Fruit fly (Drosophila melanogaster) whole organism, larva: ENCODE results near the gene AlkB.

Experiments
- noc ChIP-seq: fragments of 200-800 bp; sonication (Bioruptor generic); optimal IDR thresholded peaks from 3 replicates; lab custom pipeline; 2019; ENCODE audit warnings: missing biosample characterization, mild to moderate bottlenecking, missing genetic modification characterization, moderate library complexity

The AlkB gene

DNA sequence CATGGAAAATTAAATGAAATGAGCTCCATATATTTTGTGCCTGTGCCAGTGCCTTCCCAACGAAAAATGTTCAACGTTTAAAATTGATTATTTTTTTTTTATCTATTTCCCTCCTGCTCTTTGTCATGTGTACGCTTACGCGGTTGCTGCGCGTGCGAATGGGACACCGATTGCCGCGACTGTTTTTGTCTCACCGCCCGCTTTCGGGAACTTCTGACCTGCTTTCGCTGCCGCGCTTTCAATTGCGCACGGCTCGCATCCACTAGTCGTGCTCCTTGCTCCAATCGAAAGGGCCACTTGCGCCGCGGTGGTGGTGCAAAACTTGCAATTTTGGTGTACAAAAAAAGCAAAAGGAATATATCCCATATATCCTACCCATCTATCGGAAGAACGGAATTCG lies 1.2 kb upstream of the AlkB start:
- no peak for TF ChIP-seq noc (tag; lab: Kevin White, UChicago)

DNA sequence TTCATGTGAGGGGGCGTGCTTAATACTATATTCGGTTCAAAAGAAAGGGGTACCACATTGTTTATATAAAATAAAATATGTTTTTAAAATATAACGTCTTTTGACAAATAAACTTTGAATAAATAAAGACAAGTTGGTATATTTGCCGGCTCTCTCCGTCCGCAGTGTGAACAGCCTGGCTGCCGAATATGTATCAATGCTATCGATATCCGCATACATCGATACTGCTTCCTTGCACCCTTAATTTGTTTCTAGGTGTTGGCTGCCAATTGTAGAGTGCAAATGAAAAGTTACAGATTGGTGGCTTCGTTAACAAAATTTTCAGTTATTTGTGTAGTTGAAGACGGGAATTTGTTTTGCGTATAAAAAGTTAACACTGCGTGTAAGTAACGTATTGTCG lies 582 bp upstream of the AlkB start, which contains the start of gene Gbeta13F:
Gbeta13F (plus strand) TSS at position 247 of the 400 bp plus-strand sequence.
- TF ChIP-seq noc (tag; lab: Kevin White, UChicago) = no peak

DNA sequence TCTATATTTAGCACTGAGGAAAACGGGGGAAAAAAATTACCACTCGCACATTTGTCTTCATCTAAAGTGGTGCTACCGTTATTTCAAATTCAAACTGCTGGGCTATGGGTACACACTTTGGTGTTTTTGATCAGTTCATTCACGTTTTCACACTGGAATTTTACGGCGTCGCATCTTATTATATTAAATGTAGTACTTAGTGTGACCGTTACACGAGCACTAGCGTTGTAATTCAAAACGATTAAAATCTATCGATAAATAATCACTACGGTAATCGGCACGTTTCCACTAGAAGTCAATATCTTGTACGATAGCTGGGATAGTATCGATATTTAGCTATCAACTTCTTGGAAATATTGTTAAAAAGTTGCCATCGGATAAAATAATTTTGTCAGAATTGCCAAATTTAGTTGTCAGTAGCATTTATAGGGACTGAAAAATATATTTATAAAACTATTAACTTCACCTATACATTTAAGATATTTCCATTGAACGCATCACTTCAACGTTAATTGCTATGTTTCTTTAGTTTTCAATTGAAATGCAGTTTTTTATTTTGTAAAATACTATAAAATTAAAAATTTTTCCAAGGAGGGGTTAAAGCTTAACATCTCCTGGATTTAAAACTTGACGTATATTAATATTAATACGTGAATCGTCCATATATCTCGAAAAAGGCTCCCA lies 1.5 kb downstream of the AlkB start, which contains the start of the genes CG46440 and Myb:
CG46440 (minus strand) TSS at position 223 of the 684 bp plus-strand sequence.
Myb (minus strand) TSS at position 223 of the 684 bp plus-strand sequence.
- no peak for TF ChIP-seq noc (tag; lab: Kevin White, UChicago)

DNA sequence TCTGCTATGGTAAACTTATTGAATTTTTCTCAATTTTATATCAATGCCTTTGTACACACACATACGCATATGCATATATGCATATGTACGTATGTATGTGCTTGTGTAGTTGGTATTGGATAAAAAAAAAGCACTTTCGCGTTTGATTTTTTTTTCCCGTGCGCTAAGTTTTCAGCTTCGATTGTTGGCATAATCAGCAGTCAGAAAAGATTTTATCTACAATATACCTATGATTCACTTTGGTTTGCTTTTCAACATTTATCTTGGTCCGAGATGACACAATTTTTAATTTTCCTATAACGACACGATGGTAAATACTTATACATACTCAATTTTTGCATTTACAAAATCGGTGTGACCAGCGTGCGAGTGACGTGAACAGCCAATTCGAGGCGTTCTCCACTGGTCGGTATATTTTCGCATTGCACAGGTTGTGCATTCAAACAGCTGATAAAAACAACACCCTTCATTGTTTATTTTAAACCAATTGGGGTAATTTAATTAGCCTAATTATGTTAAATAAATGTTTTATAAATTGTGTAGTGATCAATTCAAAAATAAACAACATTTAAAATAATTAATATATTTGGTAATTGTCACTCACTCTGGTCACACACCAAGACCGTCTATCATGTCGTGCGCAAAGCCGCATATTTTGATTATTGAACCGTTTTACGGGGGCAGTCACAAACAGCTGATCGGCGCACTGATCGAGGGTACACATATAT lies 6.3 kb downstream of the AlkB start, which contains the start of the genes UBL3 and CG15914:
UBL3 (minus strand) TSS at position 361 of the 728 bp plus-strand sequence.
CG15914 (plus strand) TSS at position 607 of the 728 bp plus-strand sequence.
- TF ChIP-seq noc (tag; lab: Kevin White, UChicago) = peak; percentile 42

DNA sequence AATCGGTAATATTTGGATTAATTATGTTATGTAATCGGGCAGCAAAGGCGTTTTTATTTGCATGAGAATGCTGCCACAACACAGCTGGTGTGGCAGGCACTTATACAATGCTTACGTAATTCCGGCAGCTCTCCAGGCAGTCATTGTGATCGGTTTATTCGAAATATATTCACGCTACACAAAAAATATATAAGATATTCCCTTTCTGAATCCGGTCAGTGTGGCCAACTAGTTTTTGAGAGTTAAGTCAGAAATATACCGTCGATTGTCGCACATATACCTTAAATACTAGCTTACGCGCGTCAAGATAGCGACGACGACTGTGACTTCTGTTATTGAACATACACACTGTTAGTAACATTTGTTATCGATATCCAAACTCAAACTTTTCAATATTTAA lies 10.3 kb downstream of the AlkB start, which contains the start of gene sun:
sun (minus strand) TSS at position 238 of the 400 bp plus-strand sequence.
- TF ChIP-seq noc (tag; lab: Kevin White, UChicago) = no peak

DNA sequence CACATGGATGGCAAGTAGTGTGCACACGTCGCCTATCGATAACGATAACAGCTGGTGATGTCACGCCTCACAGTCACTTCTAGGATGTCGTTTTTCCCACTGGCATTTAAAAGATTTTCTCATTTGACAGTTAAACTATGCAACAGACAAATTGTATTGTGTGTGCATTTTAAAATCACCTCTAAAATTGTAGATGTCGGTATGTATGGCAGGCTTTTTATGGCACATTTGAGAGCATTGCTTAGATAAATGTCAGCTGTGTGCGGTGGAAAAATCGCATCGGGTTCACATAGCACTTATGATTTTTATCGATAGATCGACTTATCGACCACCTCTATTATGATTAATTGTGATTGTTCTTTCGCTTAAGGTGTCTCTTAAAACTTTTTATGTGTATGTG lies 15.1 kb downstream of the AlkB start, which contains the start of the genes ArgRS and CG8578:
ArgRS (minus strand) TSS at position 7 of the 400 bp plus-strand sequence.
CG8578 (plus strand) TSS at position 338 of the 400 bp plus-strand sequence.
- peak; percentile 74 for TF ChIP-seq noc (tag; lab: Kevin White, UChicago)

DNA sequence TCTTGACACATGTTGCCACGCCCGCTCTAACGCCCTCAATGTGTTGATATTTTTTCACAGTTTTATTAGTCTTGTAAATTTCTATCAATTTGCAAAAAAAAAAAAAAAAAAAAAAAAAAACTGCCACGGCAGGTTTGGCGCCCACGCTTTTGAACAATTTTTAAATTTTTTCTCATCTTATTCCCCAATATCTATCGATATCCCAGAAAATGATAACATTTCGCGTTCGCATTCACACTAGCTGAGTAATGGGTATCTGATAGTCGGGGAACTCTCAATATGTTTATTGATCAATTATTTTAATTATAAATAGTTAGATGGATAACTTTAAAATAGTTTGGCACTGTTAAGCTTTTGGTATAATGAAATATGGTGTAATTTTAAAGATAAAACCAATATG lies 17.9 kb downstream of the AlkB start:
- TF ChIP-seq noc (tag; lab: Kevin White, UChicago) = no peak

DNA sequence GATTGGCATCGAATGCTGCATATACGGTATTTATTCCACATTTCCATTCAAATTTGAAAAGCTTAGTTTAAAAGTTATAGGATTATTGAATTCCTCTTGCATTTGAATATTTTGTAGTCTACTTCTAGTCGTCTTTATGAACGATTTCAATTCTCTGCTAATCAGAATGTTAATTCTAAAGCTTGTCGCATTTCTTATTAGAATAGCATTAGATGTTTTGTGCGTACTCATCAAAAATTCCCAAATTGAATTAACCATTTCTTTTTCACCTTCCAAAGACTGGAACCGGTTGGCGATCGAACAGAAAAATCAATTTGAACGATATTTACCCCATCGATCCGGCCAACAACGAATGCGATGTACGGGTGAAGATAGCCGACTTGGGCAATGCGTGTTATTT lies 19.3 kb downstream of the AlkB start:
- no peak for TF ChIP-seq noc (tag; lab: Kevin White, UChicago)

DNA sequence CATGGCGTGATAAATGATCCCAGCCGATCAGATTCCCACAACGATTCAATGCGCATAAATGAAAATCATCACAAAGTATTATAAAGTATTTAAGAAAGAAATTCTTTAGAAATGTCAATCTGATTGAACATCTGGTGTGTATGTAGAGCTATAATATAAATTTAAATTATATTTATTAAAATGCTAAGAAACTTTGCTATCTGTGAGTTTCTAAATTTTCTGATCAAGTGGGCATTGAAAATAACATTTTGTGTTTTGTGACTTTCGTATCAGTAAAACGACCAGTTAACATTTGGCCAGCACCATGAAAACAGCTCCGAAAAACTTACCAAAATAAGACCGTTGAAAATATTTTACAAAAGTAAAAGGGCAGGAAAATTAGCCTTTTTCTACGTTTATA lies 21.8 kb downstream of the AlkB start, which contains the start of gene CG8565:
CG8565 (plus strand) TSS at position 301 of the 400 bp plus-strand sequence.
- no peak for TF ChIP-seq noc (tag; lab: Kevin White, UChicago)

DNA sequence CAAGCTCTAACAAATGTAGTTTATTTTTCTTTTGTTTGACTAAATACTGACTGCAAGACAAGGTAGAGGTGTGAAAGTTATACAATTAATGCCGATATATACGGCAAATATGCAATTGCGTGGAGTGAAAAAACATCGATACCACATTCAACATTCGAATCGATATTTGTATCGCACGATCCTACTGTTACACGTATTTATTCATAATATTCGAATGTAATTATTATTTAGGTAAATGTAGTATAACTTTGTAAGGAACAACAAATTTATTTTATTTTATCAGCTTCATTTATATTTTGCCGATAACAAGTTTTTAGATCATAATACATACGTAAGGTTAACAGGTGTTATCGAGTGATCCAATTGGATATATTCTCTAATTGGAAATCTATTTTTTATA lies 23.9 kb downstream of the AlkB start, which contains the start of gene Chc:
Chc (minus strand) TSS at position 98 of the 400 bp plus-strand sequence.
- TF ChIP-seq noc (tag; lab: Kevin White, UChicago) = no peak

DNA sequence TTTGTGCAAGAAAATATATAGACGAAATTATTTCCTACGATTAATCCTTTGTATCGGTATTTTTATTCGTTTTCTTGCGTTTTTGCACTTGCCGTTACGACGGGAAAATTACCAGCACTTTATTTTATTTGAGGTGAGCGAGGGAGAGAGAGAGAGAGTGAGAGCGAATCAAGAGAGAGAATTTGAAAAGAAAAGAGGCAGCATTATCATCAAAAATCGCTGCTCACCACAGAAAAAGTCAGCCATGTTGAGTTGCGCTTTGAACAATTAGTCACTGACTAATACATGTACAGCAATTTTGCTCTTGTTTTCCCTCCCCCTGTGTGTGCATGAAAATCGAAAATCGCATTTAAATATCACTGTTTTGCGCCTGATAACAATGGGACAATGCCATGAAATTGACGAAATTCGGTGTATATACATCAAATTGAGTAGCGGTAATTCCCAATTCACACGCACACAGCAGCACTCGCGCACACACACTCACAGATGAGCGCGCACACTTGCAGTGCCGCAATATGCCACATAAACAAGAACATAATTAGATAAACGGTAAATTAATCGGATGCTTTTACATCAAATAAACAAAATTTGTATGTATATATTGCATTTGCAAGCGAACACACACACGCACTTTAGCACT lies 24.6 kb downstream of the AlkB start:
- no peak for TF ChIP-seq noc (tag; lab: Kevin White, UChicago)

DNA sequence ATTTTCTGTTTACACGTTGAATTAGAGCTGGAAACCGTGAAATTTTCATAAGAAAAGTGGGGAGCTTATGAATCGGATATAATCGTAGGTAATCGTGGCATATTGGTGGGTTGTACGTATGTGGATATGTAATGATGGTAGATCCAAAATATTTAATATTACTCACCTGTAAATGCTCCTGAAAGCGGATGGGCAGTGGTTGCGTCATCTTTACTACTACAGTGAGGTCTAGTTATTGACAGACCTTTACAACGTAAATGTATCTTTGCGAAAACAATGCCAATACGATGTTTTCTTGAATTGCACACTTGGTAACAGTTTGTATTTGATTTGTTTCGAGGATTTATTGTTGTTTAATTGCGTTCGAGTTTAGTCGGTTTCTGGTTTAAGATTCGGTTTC lies 25.3 kb downstream of the AlkB start:
- TF ChIP-seq noc (tag; lab: Kevin White, UChicago) = no peak

DNA sequence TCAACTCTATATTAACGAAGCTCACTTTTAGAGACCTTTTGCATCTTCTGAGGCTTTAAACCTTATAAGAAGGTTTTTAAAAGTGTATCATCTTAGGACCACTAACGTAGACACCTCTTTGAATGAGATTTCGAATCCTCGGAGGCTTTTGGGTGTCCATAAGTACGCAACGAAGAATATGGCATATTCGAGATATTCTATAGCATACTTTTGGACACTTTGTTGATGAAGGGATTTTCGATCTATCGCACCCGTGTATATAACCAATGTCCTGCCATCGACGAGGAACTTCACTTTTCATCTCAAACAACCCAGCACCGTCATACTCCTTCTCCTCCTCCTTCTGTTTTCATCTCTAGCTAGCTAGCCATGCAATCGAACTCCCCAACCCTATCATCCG lies 36.9 kb downstream of the AlkB start:
- TF ChIP-seq noc (tag; lab: Kevin White, UChicago) = no peak

DNA sequence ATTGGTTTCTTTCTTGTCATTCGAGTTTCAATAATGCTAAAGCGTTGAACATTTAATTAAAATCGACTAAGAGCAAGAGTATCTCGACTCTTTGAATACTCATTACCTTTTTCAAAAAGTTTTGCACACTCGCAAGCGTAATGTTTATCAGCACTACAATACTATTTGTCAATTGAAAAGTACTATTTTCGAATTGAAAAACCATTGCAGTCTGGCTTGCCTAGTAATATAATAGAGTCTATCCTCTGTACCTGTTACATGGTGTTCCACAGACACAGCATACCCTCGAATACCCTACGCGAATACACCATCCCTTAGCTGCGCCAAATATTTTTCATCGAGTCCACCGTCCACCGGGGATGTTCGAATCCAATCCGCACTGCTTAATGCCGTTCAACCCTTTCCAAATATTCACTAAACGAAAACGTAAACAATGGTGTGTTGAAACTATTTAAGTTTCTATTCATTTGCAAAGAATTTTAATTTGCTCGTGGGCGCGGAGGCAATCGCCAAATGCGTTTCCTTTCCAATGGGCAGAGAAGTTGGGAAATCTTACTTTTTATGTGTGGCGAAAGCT lies 40.6 kb downstream of the AlkB start:
- TF ChIP-seq noc (tag; lab: Kevin White, UChicago) = no peak

DNA sequence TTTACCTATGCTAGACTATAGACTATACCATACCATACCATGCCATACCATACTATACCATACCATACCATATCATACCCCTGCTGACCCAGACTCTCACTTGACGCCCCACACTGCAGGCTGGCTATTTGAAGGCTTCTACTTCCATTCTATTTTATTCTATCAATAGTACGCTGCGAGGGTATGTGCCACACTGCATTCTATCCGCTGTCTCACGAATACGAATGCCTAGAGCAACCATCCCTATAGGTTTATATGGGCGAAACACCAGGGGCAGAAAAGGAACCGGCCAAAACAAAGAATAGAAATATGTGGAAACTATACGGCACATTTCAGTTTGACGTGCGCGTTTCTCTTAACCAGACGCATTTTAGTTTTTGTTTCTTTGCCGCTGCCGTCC lies 41.5 kb downstream of the AlkB start:
- TF ChIP-seq noc (tag; lab: Kevin White, UChicago) = no peak
